Fruit fly (Drosophila melanogaster): Measurements from ENCODE around the gene Eph.

Eph gene

DNA sequence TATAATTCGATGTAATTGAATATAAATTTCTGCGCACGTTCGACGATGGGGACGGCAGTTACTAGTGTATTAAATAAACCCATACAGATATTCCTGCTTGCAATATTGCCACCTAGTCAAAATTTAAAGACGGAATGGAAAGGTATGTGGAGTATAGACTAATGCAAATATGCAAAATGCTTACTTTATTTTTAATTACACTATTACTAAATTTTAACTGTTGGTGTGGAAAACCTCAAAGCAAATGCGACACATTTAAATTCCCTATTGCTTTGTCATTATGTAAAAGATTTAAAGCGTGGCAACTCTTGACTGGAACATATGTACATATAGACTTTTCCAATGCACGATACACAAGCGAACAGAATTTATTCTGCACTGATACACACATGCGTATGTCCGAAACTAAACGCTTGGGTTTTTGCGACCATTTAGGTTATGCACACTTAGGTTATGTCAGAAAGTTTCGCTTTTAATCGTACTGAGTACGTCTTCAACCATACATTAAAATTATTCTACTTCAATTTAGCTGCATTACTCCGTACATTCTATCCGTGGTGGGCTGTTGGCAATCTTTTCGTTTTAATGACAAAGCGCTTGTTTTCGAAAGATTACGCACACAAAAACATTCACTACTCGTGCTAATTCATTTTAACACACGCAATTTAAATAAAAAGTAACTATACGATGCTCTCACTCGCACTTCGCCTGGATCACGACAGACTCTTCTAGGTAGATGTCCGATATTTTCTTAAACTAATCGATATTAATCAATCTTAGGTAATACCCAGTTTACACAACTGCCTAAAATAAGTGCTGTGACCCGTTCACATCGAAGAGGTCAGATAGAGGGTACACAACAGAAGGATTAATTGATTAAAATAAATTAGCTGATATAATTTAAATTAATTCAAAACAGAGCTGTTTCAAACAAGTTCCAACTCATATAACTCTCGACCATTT is 49.7 kb downstream of the Eph start, which contains the start of gene gw (continued):
- TF ChIP-seq CG6683 (GFP tag; optimal IDR thresholded peaks at IDR 0.05) (peak; percentile 59), CG10543 (GFP tag; optimal IDR thresholded peaks at IDR 0.05) (peak; percentile 93), CG17186 (GFP tag; optimal IDR thresholded peaks at IDR 0.05) (peak; percentile 34), CkIIα-i1 (GFP tag; IDR thresholded peaks at IDR 0.05) (no peak), CG10321 (GFP tag; IDR thresholded peaks at IDR 0.05) (peak; percentile 93), CG3726 (GFP tag; IDR thresholded peaks at IDR 0.05) (no peak), CG2712 (tag; optimal IDR thresholded peaks at IDR 0.05) (peak; percentile 82), CG17568 (GFP tag; optimal IDR thresholded peaks at IDR 0.05) (peak; percentile 66), ATbp (GFP tag; optimal IDR thresholded peaks at IDR 0.05) (peak; percentile 75), prd (optimal IDR thresholded peaks at IDR 0.05) (no peak), prd (GFP tag; IDR thresholded peaks at IDR 0.05) (no peak; the same call in 1 of the 3 replicates), dan (GFP tag; IDR thresholded peaks at IDR 0.05) (no peak), CG15269 (tag; optimal IDR thresholded peaks at IDR 0.05) (no peak), nerfin-2 (GFP tag; IDR thresholded peaks at IDR 0.05; ENCODE audit: partially characterized antibody) (peak; percentile 53; the same call in 1 of the 2 replicates), phol (tag; optimal IDR thresholded peaks at IDR 0.05) (peak; percentile 74), nmo (GFP tag; optimal IDR thresholded peaks at IDR 0.05) (peak; percentile 78), Opbp (GFP tag; IDR thresholded peaks at IDR 0.05; ENCODE audit: partially characterized antibody) (no peak; the same call in 1 of the 3 replicates), bcd (GFP tag; optimal IDR thresholded peaks at IDR 0.05) (no peak), cas (GFP tag; IDR thresholded peaks at IDR 0.05) (no peak), CG2129 (GFP tag; IDR thresholded peaks at IDR 0.05; ENCODE audit: partially characterized antibody) (no peak), Blimp-1 (GFP tag; optimal IDR thresholded peaks at IDR 0.05) (no peak), CG8290 (GFP tag; optimal IDR thresholded peaks at IDR 0.05) (peak; percentile 40), CG8290 (tag; optimal IDR thresholded peaks at IDR 0.05) (peak; percentile 36 to 85), hkb (optimal IDR thresholded peaks at IDR 0.05) (no peak), hkb (GFP tag; IDR thresholded peaks at IDR 0.05) (peak; percentile 84), zen (tag; optimal IDR thresholded peaks at IDR 0.05) (peak; percentile 65), CG15601 (tag; optimal IDR thresholded peaks at IDR 0.05) (peak; percentile 67), YL-1 (GFP tag; optimal IDR thresholded peaks at IDR 0.05) (peak; percentile 93), zfh1 (GFP tag; IDR thresholded peaks at IDR 0.05) (no peak; the same call in 1 of the 3 replicates), CG14965 (GFP tag; optimal IDR thresholded peaks at IDR 0.05; ENCODE audit: borderline replicate concordance) (no peak), CG7928 (GFP tag; optimal IDR thresholded peaks at IDR 0.05) (peak; percentile 31), da (GFP tag; optimal IDR thresholded peaks at IDR 0.05) (peak; percentile 21), CG14860 (GFP tag; IDR thresholded peaks at IDR 0.05; ENCODE audit: partially characterized antibody) (peak; percentile 54; the same call in 2 of the 3 replicates), Ravus (GFP tag; IDR thresholded peaks at IDR 0.05) (no peak), lola (GFP tag; optimal IDR thresholded peaks at IDR 0.05) (peak in 2 of 3 experiments; percentile 77 to 84), CG9437 (GFP tag; optimal IDR thresholded peaks at IDR 0.05) (peak; percentile 63), CG6791 (GFP tag; IDR thresholded peaks at IDR 0.05; ENCODE audit: partially characterized antibody) (peak; percentile 77; the same call in 2 of the 3 replicates), Ets97D (GFP tag; optimal IDR thresholded peaks at IDR 0.05) (peak; percentile 47), Mes4 (GFP tag; optimal IDR thresholded peaks at IDR 0.05) (peak; percentile 24), H2.0 (GFP tag; IDR thresholded peaks at IDR 0.05) (no peak; the same call in 1 of the 2 replicates), aop (GFP tag; IDR thresholded peaks at IDR 0.05) (no peak), HmgZ (tag; optimal IDR thresholded peaks at IDR 0.05) (peak; percentile 84), CG9215 (GFP tag; IDR thresholded peaks at IDR 0.05) (no peak), CG8388 (GFP tag; optimal IDR thresholded peaks at IDR 0.05) (no peak), sd (tag; optimal IDR thresholded peaks at IDR 0.05) (no peak), yki (optimal IDR thresholded peaks at IDR 0.05) (no peak), CG10209 (GFP tag; optimal IDR thresholded peaks at IDR 0.05) (peak; percentile 75), abd-A (tag; optimal IDR thresholded peaks at IDR 0.05) (no peak)
